Worm (Caenorhabditis elegans) whole organism, L4 larva: ENCODE measurements around the gene lars-1.

ENCODE experiments used
- ama-1 ChIP-seq: fragments of 150-350 bp; optimal IDR thresholded peaks from 2 replicates; lab custom pipeline; 2014; ENCODE audit warnings: inconsistent platforms, mixed read lengths
- hlh-11 ChIP-seq: fragments of 200-800 bp; sonication (Bioruptor generic); optimal IDR thresholded peaks from 2 replicates; lab custom pipeline; 2018; ENCODE audit warnings: mild to moderate bottlenecking, missing genetic modification characterization, missing compliant biosample characterization
- madf-9 ChIP-seq: fragments of 200-800 bp; sonication (Bioruptor generic); conservative IDR thresholded peaks from 2 replicates; pipeline ENCODE4 v1.3.6; 2022; ENCODE audit warnings: missing genetic modification reagents, missing genetic modification characterization, missing compliant biosample characterization
- mes-2 ChIP-seq: sonication (generic microtip); optimal IDR thresholded peaks from 2 replicates; lab custom pipeline; 2016; ENCODE audit warnings: missing genotype, mild to moderate bottlenecking, missing genetic modification characterization, missing compliant biosample characterization; ENCODE audit not compliant: poor library complexity, severe bottlenecking
- nhr-11 ChIP-seq: fragments of 150-350 bp; optimal IDR thresholded peaks from 2 replicates; lab custom pipeline; 2014; ENCODE audit warnings: missing biosample characterization, missing genetic modification characterization
- nhr-25 ChIP-seq: sonication (generic microtip); optimal IDR thresholded peaks from 2 replicates; lab custom pipeline; 2017; ENCODE audit warnings: missing genetic modification characterization, mild to moderate bottlenecking, missing compliant biosample characterization, antibody characterized with exemption, moderate library complexity, borderline replicate concordance; ENCODE audit not compliant: insufficient read depth
- skn-1 ChIP-seq: fragments of 150-350 bp; optimal IDR thresholded peaks from 2 replicates; lab custom pipeline; 2014; ENCODE audit warnings: missing biosample characterization, missing genetic modification characterization
- snpc-4 ChIP-seq: fragments of 150-350 bp; optimal IDR thresholded peaks from 2 replicates; lab custom pipeline; 2014; ENCODE audit warnings: missing biosample characterization, missing genetic modification characterization
- spr-3 ChIP-seq: fragments of 200-800 bp; sonication (Bioruptor generic); optimal IDR thresholded peaks from 2 replicates; lab custom pipeline; 2018; ENCODE audit warnings: mild to moderate bottlenecking, missing genetic modification characterization, missing compliant biosample characterization
- unc-62 ChIP-seq, 3 experiments: fragments of 150-350 bp in 1 of 3; sonication (generic microtip); optimal IDR thresholded peaks in 2 of 3; peaks in 1 of 3; 1 replicate in 1 of 3; 2 replicates in 2 of 3; lab custom pipeline; 2014 to 2017; ENCODE audit warnings: missing biosample characterization in 3 of 3, missing genetic modification characterization in 3 of 3, missing genetic modification reagents in 3 of 3, missing genotype in 1 of 3
- zag-1 ChIP-seq: fragments of 150-350 bp; optimal IDR thresholded peaks from 2 replicates; lab custom pipeline; 2014; ENCODE audit warnings: missing biosample characterization, missing genetic modification characterization

- TF ChIP-seq nhr-11 (no peak), ama-1 (lab: Kevin White, UChicago) (no peak), skn-1 (tag; lab: Kevin White, UChicago) (no peak), snpc-4 (tag; lab: Kevin White, UChicago) (no peak), mes-2 (no peak), hlh-11 (tag; lab: Kevin White, UChicago) (no peak), spr-3 (GFP tag; lab: Kevin White, UChicago) (no peak), madf-9 (GFP tag; lab: Robert Waterston, UW) (no peak), nhr-25 (tag; lab: Kevin White, UChicago) (no peak), zag-1 (tag; lab: Kevin White, UChicago) (no peak), unc-62 (GFP tag; optimal IDR thresholded peaks at IDR 0.05 in 1 of 2; lab: Kevin White, UChicago) (no peak), unc-62 (tag; optimal IDR thresholded peaks at IDR 0.05; lab: Kevin White, UChicago) (no peak)
Measured at ce11 chrIII:4143170-4143569, 43.4 kb downstream of the lars-1 start.
